Fruit fly (Drosophila melanogaster) whole organism, embryonic: ENCODE results near the gene PIG-U.
A peak's percentile ranks its signal among the peaks of the same experiment; 100 is the strongest.

Source experiments
- Abd-B ChIP-seq: fragments of 200-800 bp; sonication (Bioruptor generic); optimal IDR thresholded peaks from 2 replicates; lab custom pipeline; 2018; ENCODE audit warnings: missing biosample characterization, mild to moderate bottlenecking, missing genetic modification characterization, moderate library complexity
- Atf-2 ChIP-seq: fragments of 200-800 bp; sonication (Bioruptor generic); optimal IDR thresholded peaks from 2 replicates; lab custom pipeline; 2016; ENCODE audit warnings: missing biosample characterization, missing genetic modification characterization
- C15 ChIP-seq: fragments of 200-800 bp; sonication (Bioruptor generic); IDR thresholded peaks from 3 replicates; pipeline ENCODE4 v1.3.6; 2022; ENCODE audit warnings: missing biosample characterization, missing genetic modification characterization
- CG10209 ChIP-seq: fragments of 200-800 bp; sonication (Bioruptor generic); optimal IDR thresholded peaks from 3 replicates; lab custom pipeline; 2017; ENCODE audit warnings: missing biosample characterization, mild to moderate bottlenecking, missing genetic modification characterization, missing genetic modification reagents
- CG1024 ChIP-seq: fragments of 200-800 bp; sonication (Bioruptor generic); IDR thresholded peaks from 2 replicates; pipeline ENCODE4 v1.3.6; 2022; ENCODE audit warnings: missing biosample characterization, missing genetic modification characterization
- CG10959 ChIP-seq: fragments of 200-800 bp; sonication (Bioruptor generic); IDR thresholded peaks from 2 replicates; pipeline ENCODE4 v1.3.6; 2022; ENCODE audit warnings: missing biosample characterization, missing genetic modification characterization
- CG11398 ChIP-seq: fragments of 200-800 bp; sonication (Bioruptor generic); optimal IDR thresholded peaks from 2 replicates; lab custom pipeline; 2016; ENCODE audit warnings: missing biosample characterization, missing genetic modification characterization
- CG11560 ChIP-seq: fragments of 200-800 bp; sonication (Bioruptor generic); IDR thresholded peaks from 3 replicates; pipeline ENCODE4 v1.3.6; 2022; ENCODE audit warnings: missing biosample characterization, missing genetic modification characterization
- CG13424 ChIP-seq: fragments of 200-800 bp; sonication (Bioruptor generic); optimal IDR thresholded peaks from 2 replicates; lab custom pipeline; 2019; ENCODE audit warnings: missing biosample characterization, mild to moderate bottlenecking, missing genetic modification characterization, moderate library complexity
- CG1603 ChIP-seq: fragments of 200-800 bp; sonication (Bioruptor generic); optimal IDR thresholded peaks from 2 replicates; lab custom pipeline; 2019; ENCODE audit warnings: missing biosample characterization, mild to moderate bottlenecking, missing genetic modification characterization, moderate library complexity
- CG16863 ChIP-seq: fragments of 200-800 bp; sonication (Bioruptor generic); optimal IDR thresholded peaks from 3 replicates; lab custom pipeline; 2016; ENCODE audit warnings: missing biosample characterization, missing genetic modification characterization
- CG18011 ChIP-seq: fragments of 200-800 bp; sonication (Bioruptor generic); optimal IDR thresholded peaks from 2 replicates; lab custom pipeline; 2017; ENCODE audit warnings: missing biosample characterization, missing genetic modification characterization, mild to moderate bottlenecking, moderate library complexity, missing genotype
- CG18476 ChIP-seq: fragments of 200-800 bp; sonication (Bioruptor generic); optimal IDR thresholded peaks from 2 replicates; lab custom pipeline; 2016; ENCODE audit warnings: missing biosample characterization, mild to moderate bottlenecking, missing genetic modification characterization
- CG2875 ChIP-seq: fragments of 200-800 bp; sonication (Bioruptor generic); optimal IDR thresholded peaks from 2 replicates; lab custom pipeline; 2017; ENCODE audit warnings: missing biosample characterization, mild to moderate bottlenecking, missing genetic modification characterization, missing genetic modification reagents
- CG3847 ChIP-seq: fragments of 200-800 bp; sonication (Bioruptor generic); IDR thresholded peaks from 2 replicates; pipeline ENCODE4 v1.3.6; 2022; ENCODE audit warnings: missing biosample characterization, missing genetic modification characterization
- CG6791 ChIP-seq: fragments of 200-800 bp; sonication (Bioruptor generic); IDR thresholded peaks from 3 replicates; pipeline ENCODE4 v1.3.6; 2022; ENCODE audit warnings: missing biosample characterization, missing genetic modification characterization; ENCODE audit not compliant: partially characterized antibody
- CG8765 ChIP-seq: fragments of 200-800 bp; sonication (Bioruptor generic); IDR thresholded peaks from 2 replicates; pipeline ENCODE4 v1.3.6; 2022; ENCODE audit warnings: missing biosample characterization, missing genetic modification characterization
- CG8924 ChIP-seq: fragments of 200-800 bp; optimal IDR thresholded peaks from 3 replicates; lab custom pipeline; 2019; ENCODE audit warnings: missing biosample characterization, mild to moderate bottlenecking, missing genetic modification characterization, moderate library complexity
- CG9437 ChIP-seq: fragments of 200-800 bp; sonication (Bioruptor generic); optimal IDR thresholded peaks from 2 replicates; lab custom pipeline; 2018; ENCODE audit warnings: missing biosample characterization, mild to moderate bottlenecking, missing genetic modification characterization
- D ChIP-seq, 2 experiments: fragments of 200-800 bp in 1 of 2; fragments of >200 bp in 1 of 2; sonication (Bioruptor generic) in 1 of 2; optimal IDR thresholded peaks; 2 replicates in 1 of 2; 3 replicates in 1 of 2; lab custom pipeline; 2017; ENCODE audit warnings: mild to moderate bottlenecking in 1 of 2, missing biosample characterization in 1 of 2, missing genetic modification characterization in 1 of 2, missing genetic modification reagents in 1 of 2
- Doc3 ChIP-seq: fragments of 200-800 bp; sonication (Bioruptor generic); IDR thresholded peaks from 3 replicates; pipeline ENCODE4 v1.3.6; 2022; ENCODE audit warnings: missing biosample characterization, missing genetic modification characterization; ENCODE audit not compliant: partially characterized antibody
- Elba2 ChIP-seq: fragments of 200-800 bp; sonication (Bioruptor generic); optimal IDR thresholded peaks from 3 replicates; lab custom pipeline; 2016; ENCODE audit warnings: missing biosample characterization, missing genetic modification characterization
- HmgZ ChIP-seq: fragments of 200-800 bp; sonication (Bioruptor generic); optimal IDR thresholded peaks from 2 replicates; lab custom pipeline; 2018; ENCODE audit warnings: missing biosample characterization, mild to moderate bottlenecking, missing genetic modification characterization
- Hr39 ChIP-seq: fragments of >200 bp; optimal IDR thresholded peaks from 2 replicates; lab custom pipeline; 2017
- Taf1 ChIP-seq: fragments of 200-800 bp; sonication (Bioruptor generic); IDR thresholded peaks from 2 replicates; pipeline ENCODE4 v1.3.6; 2022; ENCODE audit warnings: missing biosample characterization, missing genetic modification characterization
- Trl ChIP-seq, 3 experiments: fragments of >200 bp in 2 of 3; fragments of 200-800 bp in 1 of 3; sonication (Bioruptor generic) in 1 of 3; optimal IDR thresholded peaks; 2 replicates in 1 of 3; 3 replicates in 2 of 3; lab custom pipeline; 2016 to 2017; ENCODE audit warnings: missing biosample characterization in 1 of 3, missing genetic modification characterization in 1 of 3
- ab ChIP-seq: fragments of 200-800 bp; sonication (Bioruptor generic); optimal IDR thresholded peaks from 2 replicates; lab custom pipeline; 2016; ENCODE audit warnings: missing biosample characterization, missing genetic modification characterization
- bowl ChIP-seq: fragments of 200-800 bp; sonication (Bioruptor generic); IDR thresholded peaks from 2 replicates; pipeline ENCODE4 v1.3.6; 2022; ENCODE audit warnings: missing biosample characterization, missing genetic modification characterization
- br ChIP-seq: fragments of >200 bp; optimal IDR thresholded peaks from 2 replicates; lab custom pipeline; 2017
- cad ChIP-seq: fragments of >200 bp; optimal IDR thresholded peaks from 2 replicates; lab custom pipeline; 2017; ENCODE audit warnings: missing biosample characterization, missing genetic modification characterization
- crol ChIP-seq: fragments of 200-800 bp; sonication (Bioruptor generic); IDR thresholded peaks from 2 replicates; pipeline ENCODE4 v1.3.6; 2022; ENCODE audit warnings: missing biosample characterization, missing genetic modification characterization
- da ChIP-seq: fragments of 200-800 bp; sonication (Bioruptor generic); optimal IDR thresholded peaks from 2 replicates; lab custom pipeline; 2016; ENCODE audit warnings: missing biosample characterization, missing genetic modification characterization
- dmrt11E ChIP-seq: fragments of 200-800 bp; sonication (Bioruptor generic); optimal IDR thresholded peaks from 3 replicates; lab custom pipeline; 2018; ENCODE audit warnings: missing biosample characterization, mild to moderate bottlenecking, missing genetic modification characterization, moderate library complexity
- eve ChIP-seq, 2 experiments: fragments of >200 bp; optimal IDR thresholded peaks; 2 replicates each; lab custom pipeline; 2017; ENCODE audit warnings: missing biosample characterization in 2 of 2, missing genetic modification characterization in 2 of 2
- fd102C ChIP-seq: fragments of 200-800 bp; sonication (Bioruptor generic); optimal IDR thresholded peaks from 2 replicates; lab custom pipeline; 2018; ENCODE audit warnings: missing biosample characterization, mild to moderate bottlenecking, missing genetic modification characterization, moderate library complexity
- fd64A ChIP-seq: fragments of 200-800 bp; sonication (Bioruptor generic); optimal IDR thresholded peaks from 3 replicates; lab custom pipeline; 2018; ENCODE audit warnings: missing biosample characterization, mild to moderate bottlenecking, missing genetic modification characterization
- fru ChIP-seq: fragments of >200 bp; optimal IDR thresholded peaks from 2 replicates; lab custom pipeline; 2017
- gce ChIP-seq: fragments of 200-800 bp; sonication (Bioruptor generic); IDR thresholded peaks from 3 replicates; pipeline ENCODE4 v1.3.6; 2022; ENCODE audit warnings: missing biosample characterization, missing genetic modification characterization
- gro ChIP-seq: fragments of 200-800 bp; sonication (Bioruptor generic); optimal IDR thresholded peaks from 2 replicates; lab custom pipeline; 2016; ENCODE audit warnings: missing biosample characterization, missing genetic modification characterization
- hbn ChIP-seq: fragments of 200-800 bp; sonication (Bioruptor generic); IDR thresholded peaks from 2 replicates; pipeline ENCODE4 v1.3.6; 2022; ENCODE audit warnings: missing biosample characterization, missing genetic modification characterization; ENCODE audit not compliant: partially characterized antibody
- lmd ChIP-seq: fragments of 200-800 bp; sonication (Bioruptor generic); IDR thresholded peaks from 2 replicates; pipeline ENCODE4 v1.3.6; 2022; ENCODE audit warnings: missing biosample characterization, missing genetic modification characterization
- luna ChIP-seq: fragments of 200-800 bp; sonication (Bioruptor generic); optimal IDR thresholded peaks from 2 replicates; lab custom pipeline; 2016; ENCODE audit warnings: missing biosample characterization, missing genetic modification characterization
- nerfin-2 ChIP-seq: fragments of 200-800 bp; sonication (Bioruptor generic); IDR thresholded peaks from 2 replicates; pipeline ENCODE4 v1.3.6; 2022; ENCODE audit warnings: missing biosample characterization, missing genetic modification characterization; ENCODE audit not compliant: partially characterized antibody
- nmo ChIP-seq: fragments of 200-800 bp; sonication (Bioruptor generic); optimal IDR thresholded peaks from 2 replicates; lab custom pipeline; 2018; ENCODE audit warnings: missing biosample characterization, mild to moderate bottlenecking, missing genetic modification characterization, moderate library complexity
- pzg ChIP-seq: fragments of 200-800 bp; sonication (Bioruptor generic); optimal IDR thresholded peaks from 3 replicates; lab custom pipeline; 2018; ENCODE audit warnings: missing biosample characterization, mild to moderate bottlenecking, missing genetic modification characterization, moderate library complexity
- schlank ChIP-seq: fragments of 200-800 bp; sonication (Bioruptor generic); optimal IDR thresholded peaks from 2 replicates; lab custom pipeline; 2018; ENCODE audit warnings: missing biosample characterization, mild to moderate bottlenecking, missing genetic modification characterization
- sob ChIP-seq: fragments of 200-800 bp; sonication (Bioruptor generic); IDR thresholded peaks from 2 replicates; pipeline ENCODE4 v1.3.6; 2022; ENCODE audit warnings: missing biosample characterization, missing genetic modification characterization
- zen ChIP-seq: fragments of 200-800 bp; sonication (Bioruptor generic); optimal IDR thresholded peaks from 3 replicates; lab custom pipeline; 2018; ENCODE audit warnings: missing biosample characterization, mild to moderate bottlenecking, missing genetic modification characterization, moderate library complexity
- zen2 ChIP-seq: fragments of 200-800 bp; sonication (Bioruptor generic); IDR thresholded peaks from 3 replicates; pipeline ENCODE4 v1.3.6; 2022; ENCODE audit warnings: missing biosample characterization, missing genetic modification characterization; ENCODE audit not compliant: partially characterized antibody

The PIG-U gene

DNA sequence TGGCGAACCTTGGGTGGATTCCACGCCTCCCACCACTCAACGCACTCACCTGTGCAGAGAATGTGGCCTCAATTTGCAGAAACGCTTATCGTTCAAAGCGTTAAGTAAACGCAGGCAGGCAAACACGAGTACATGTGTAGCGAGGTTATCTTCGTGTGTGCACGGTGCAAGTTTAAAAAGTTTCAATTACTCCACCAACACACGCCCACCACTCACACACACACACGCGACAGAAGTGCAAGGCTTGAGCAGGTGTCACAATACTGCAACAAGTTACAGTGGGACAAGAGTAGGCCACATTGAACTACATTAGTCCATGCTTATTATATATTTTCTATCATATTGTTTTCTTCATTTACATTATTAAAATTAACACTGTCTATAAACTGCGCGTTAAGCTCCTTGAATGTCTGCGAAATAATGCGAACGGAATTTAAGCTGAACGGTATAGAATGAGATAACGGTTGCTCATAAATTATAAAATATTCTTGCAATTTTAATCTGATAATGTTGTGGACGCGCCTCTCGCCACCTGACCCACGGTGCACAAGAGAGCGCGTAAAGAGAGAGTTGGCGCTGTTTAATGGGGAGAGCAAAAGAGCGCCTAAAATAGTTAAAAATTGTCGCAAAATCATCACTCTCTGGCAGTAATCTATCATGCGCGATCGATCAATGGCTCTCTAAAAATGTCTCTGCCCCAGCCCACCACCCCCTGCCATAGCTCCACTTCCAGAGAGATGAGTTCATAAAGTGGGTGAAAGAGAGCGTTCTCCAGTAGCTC lies 19.8 kb downstream of the PIG-U start (continued):
- peak; percentile 97 for TF ChIP-seq fd64A
- TF ChIP-seq lmd, result peak; percentile 95
- TF ChIP-seq CG6791, result no peak; the same call in 2 of the 3 replicates
- TF ChIP-seq nerfin-2 (GFP tag; lab: Robert Waterston, UW), result peak; percentile 77
- peak; percentile 92 for TF ChIP-seq CG10209
- no peak for TF ChIP-seq br (lab: Kevin White, UChicago)
- TF ChIP-seq C15 (GFP tag; lab: Robert Waterston, UW), result peak; percentile 68; the same call in 1 of the 3 replicates
- TF ChIP-seq CG13424 (tag; lab: Kevin White, UChicago), result peak; percentile 98
- TF ChIP-seq fru (lab: Kevin White, UChicago), result no peak
- TF ChIP-seq dmrt11E (tag; lab: Kevin White, UChicago), result peak; percentile 91
- TF ChIP-seq CG18011, result peak; percentile 75
- TF ChIP-seq ab (GFP tag; lab: Kevin White, UChicago), result no peak
- no peak for TF ChIP-seq gro (GFP tag; lab: Kevin White, UChicago)
- TF ChIP-seq bowl (GFP tag; lab: Robert Waterston, UW), result peak; percentile 92
- peak; percentile 96 for TF ChIP-seq Abd-B (GFP tag; lab: Kevin White, UChicago)
- peak in 1 of 2 experiments; percentile 99 for TF ChIP-seq eve (GFP tag; optimal IDR thresholded peaks at IDR 0.05; lab: Kevin White, UChicago)
- TF ChIP-seq CG8765 (GFP tag; lab: Robert Waterston, UW), result peak; percentile 73
- TF ChIP-seq CG1603 (tag; lab: Kevin White, UChicago), result peak; percentile 94
- peak; percentile 6 for TF ChIP-seq fd102C
- no peak for TF ChIP-seq Hr39 (lab: Kevin White, UChicago)
- TF ChIP-seq D (optimal IDR thresholded peaks at IDR 0.05; lab: Kevin White, UChicago), result no peak
- TF ChIP-seq D (GFP tag; optimal IDR thresholded peaks at IDR 0.05; lab: Kevin White, UChicago), result peak; percentile 96
- peak; percentile 96 for TF ChIP-seq CG2875
- peak; percentile 97 for TF ChIP-seq crol (GFP tag; lab: Robert Waterston, UW)
- TF ChIP-seq zen2 (GFP tag; lab: Robert Waterston, UW), result no peak; the same call in 2 of the 3 replicates
- no peak for TF ChIP-seq luna (GFP tag; lab: Kevin White, UChicago)
- peak; percentile 90 for TF ChIP-seq gce (GFP tag; lab: Robert Waterston, UW)
- peak; percentile 70 for TF ChIP-seq CG9437 (GFP tag; lab: Kevin White, UChicago)
- TF ChIP-seq sob (GFP tag; lab: Robert Waterston, UW), result peak; percentile 81
- TF ChIP-seq pzg (GFP tag; lab: Kevin White, UChicago), result no peak
- peak; percentile 87 for TF ChIP-seq CG16863
- peak; percentile 98 for TF ChIP-seq nmo (GFP tag; lab: Kevin White, UChicago)
- TF ChIP-seq Atf-2 (GFP tag; lab: Kevin White, UChicago), result peak; percentile 82
- peak; percentile 84 for TF ChIP-seq CG11560 (tag; lab: Robert Waterston, UW)
- peak; percentile 43 for TF ChIP-seq hbn (GFP tag; lab: Robert Waterston, UW)
- TF ChIP-seq CG3847 (GFP tag; lab: Robert Waterston, UW), result peak; percentile 84
- peak; percentile 45; the same call in 1 of the 3 replicates for TF ChIP-seq Doc3
- peak; percentile 69 for TF ChIP-seq CG11398 (GFP tag; lab: Kevin White, UChicago)
- TF ChIP-seq schlank (tag; lab: Kevin White, UChicago), result peak; percentile 64
- TF ChIP-seq HmgZ, result peak; percentile 89
- TF ChIP-seq da (GFP tag; lab: Kevin White, UChicago), result peak; percentile 64
- peak; percentile 86 for TF ChIP-seq CG1024
- peak; percentile 67; the same call in 1 of the 2 replicates for TF ChIP-seq Taf1 (GFP tag; lab: Robert Waterston, UW)
- TF ChIP-seq CG8924 (tag; lab: Kevin White, UChicago), result peak; percentile 94
- TF ChIP-seq CG10959 (GFP tag; lab: Robert Waterston, UW), result peak; percentile 78
- TF ChIP-seq cad (GFP tag; lab: Kevin White, UChicago), result no peak
- peak; percentile 89 for TF ChIP-seq zen (tag; lab: Kevin White, UChicago)
- peak; percentile 94 for TF ChIP-seq CG18476 (GFP tag; lab: Kevin White, UChicago)
- peak; percentile 92 to 96 for TF ChIP-seq Trl (optimal IDR thresholded peaks at IDR 0.05; lab: Kevin White, UChicago)
- peak; percentile 82 for TF ChIP-seq Trl (GFP tag; optimal IDR thresholded peaks at IDR 0.05; lab: Kevin White, UChicago)
- no peak for TF ChIP-seq Elba2 (GFP tag; lab: Kevin White, UChicago)
